Worm (Caenorhabditis elegans) whole organism, L4 larva: ENCODE results near the gene str-108.

Experiments
- F37D6.2 ChIP-seq: sonication (generic microtip); optimal IDR thresholded peaks from 2 replicates; lab custom pipeline; 2016; ENCODE audit warnings: mild to moderate bottlenecking, missing genetic modification characterization, missing compliant biosample characterization
- ceh-82 ChIP-seq: sonication (generic microtip); optimal IDR thresholded peaks from 2 replicates; lab custom pipeline; 2017; ENCODE audit warnings: missing biosample characterization, missing genetic modification characterization
- lim-7 ChIP-seq: fragments of 200-800 bp; sonication (Bioruptor generic); IDR thresholded peaks from 2 replicates; pipeline ENCODE4 v1.3.6; 2022; ENCODE audit warnings: missing genetic modification characterization, missing compliant biosample characterization
- lin-39 ChIP-seq: fragments of 150-350 bp; optimal IDR thresholded peaks from 2 replicates; lab custom pipeline; 2014; ENCODE audit warnings: missing biosample characterization, missing genetic modification reagents, missing genetic modification characterization

DNA sequence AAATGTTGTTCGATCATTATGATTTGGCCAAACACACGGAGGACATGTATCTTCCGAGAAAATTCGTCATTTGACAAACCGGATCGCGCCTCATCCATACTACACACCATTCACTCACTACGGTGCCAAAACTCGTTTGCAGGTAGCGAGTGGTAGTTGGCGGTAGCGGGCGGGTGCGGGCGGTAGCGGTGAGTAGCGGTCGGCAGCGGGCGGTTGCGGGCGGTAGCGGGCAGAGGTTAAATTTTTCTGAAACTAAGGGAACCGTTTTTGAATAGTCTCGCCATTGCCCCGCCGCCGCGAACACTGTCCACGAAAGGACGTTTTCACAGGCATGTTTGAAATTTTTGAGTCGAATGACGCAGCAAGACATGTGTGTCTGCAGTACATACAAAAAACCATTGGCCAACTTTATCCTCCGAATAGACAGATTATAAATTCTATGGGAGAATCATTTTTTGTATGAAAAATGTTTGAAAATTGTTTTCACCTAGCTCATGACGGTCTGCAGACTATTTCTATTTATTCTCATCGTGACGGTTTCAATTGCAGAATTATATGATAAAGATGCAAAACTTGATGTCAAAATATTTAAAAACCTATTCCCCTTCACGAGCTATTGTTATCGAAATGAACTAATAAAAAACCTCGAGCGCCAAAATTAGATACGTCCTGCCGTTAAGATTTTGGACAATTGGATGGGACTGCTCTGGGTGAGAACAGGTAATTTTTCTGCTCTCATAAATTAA, 44.4 kb downstream of the str-108 start, which contains the start of gene F11A5.16:
- TF ChIP-seq lim-7 (GFP tag; lab: Robert Waterston, UW) (no peak), F37D6.2 (no peak), ceh-82 (tag; lab: Kevin White, UChicago) (no peak), lin-39 (tag; lab: Kevin White, UChicago) (no peak)
